Fruit fly (Drosophila melanogaster) whole organism, wandering third instar larva: ENCODE data around the gene Cwc25.

Experiments
- Dif ChIP-seq: fragments of 200-275, 200-300 bp; sonication (Bioruptor generic); optimal IDR thresholded peaks from 2 replicates; lab custom pipeline; 2018; ENCODE audit warnings: missing biosample characterization, missing genetic modification characterization; ENCODE audit not compliant: partially characterized antibody
- GATAd ChIP-seq: sonication (Bioruptor generic); optimal IDR thresholded peaks from 2 replicates; lab custom pipeline; 2016; ENCODE audit warnings: missing biosample characterization, missing genetic modification characterization
- HLH106 ChIP-seq: fragments of 200-800 bp; optimal IDR thresholded peaks from 3 replicates; lab custom pipeline; 2019; ENCODE audit warnings: missing biosample characterization, mild to moderate bottlenecking, missing genetic modification characterization, moderate library complexity
- usp ChIP-seq: fragments of >200 bp; optimal IDR thresholded peaks from 2 replicates; lab custom pipeline; 2017; ENCODE audit warnings: missing biosample characterization, missing genetic modification characterization

DNA sequence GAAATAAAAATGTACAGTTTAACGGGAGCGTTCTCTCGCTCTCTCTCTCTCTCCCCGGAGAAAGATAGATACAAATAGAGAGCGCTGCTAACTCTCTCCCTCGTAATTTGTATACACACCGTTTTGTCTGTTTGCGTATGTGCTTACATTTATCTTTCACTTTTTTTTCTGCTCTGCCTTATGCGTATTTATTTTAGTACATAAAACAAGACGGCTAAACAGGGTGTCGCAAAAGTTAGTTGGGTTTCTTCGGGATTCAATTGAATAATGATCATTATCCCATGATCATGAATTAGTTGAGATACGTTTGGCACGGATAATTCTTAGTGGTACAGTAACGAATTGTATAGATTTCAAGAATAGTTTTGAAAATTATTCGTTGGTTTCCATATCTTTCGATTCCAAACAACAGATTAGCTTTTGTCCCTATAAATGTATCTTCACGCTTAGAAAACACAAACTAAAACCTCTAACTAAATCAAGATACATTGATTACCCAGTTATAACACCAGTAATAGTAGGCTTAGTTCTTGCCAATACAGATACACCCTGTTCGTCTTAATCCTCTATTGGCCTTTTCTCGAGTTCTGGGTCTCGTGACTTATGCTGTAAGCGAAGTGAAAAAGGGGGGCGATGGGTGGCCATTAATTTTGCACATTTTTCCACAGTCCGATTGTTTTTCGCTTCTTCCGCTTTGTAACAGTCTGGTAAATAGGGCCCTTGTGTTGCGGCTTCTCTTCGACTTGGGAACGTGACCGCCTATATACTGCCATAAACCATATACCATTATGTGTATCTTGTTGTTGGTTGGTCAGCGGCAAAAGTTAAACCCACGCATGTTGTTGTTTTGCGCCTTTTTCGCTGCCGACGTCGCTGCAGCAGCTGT, 9.8 kb downstream of the Cwc25 start:
- TF ChIP-seq GATAd (GFP tag; lab: Kevin White, UChicago) (no peak), Dif (GFP tag; lab: Kevin White, UChicago) (peak; percentile 89), usp (GFP tag; lab: Kevin White, UChicago) (no peak), HLH106 (tag; lab: Kevin White, UChicago) (peak; percentile 78)
